Worm (Caenorhabditis elegans): ENCODE data around the gene C49C3.15.

Gene C49C3.15

DNA sequence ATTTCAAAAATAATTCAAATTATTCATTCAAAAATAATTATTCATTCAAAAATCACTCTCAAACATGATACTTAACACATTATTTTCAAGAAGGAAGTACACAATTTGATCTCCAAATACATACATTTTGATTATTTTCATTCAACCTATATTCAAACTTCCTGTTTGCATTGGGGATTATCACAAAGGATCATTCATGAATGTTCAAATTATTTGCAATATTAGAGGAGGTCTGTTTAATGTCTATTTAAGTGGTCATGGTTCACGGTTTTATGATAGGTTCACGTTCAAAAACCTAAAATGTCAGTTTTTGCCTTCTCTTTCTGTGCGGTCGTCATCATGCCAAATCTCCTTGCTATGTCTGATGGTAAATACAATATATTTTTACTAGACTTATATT is 27.1 kb downstream of the C49C3.15 start, which contains the start of gene clec-202:
clec-202 (plus strand) TSS at position 301 of the 400 bp plus-strand sequence.
- TF ChIP-seq elt-2 (tag; optimal IDR thresholded peaks at IDR 0.05): no peak
- TF ChIP-seq ceh-48 (tag; optimal IDR thresholded peaks at IDR 0.05): no peak
- TF ChIP-seq C08G9.2 (tag; optimal IDR thresholded peaks at IDR 0.05): no peak
- no peak for TF ChIP-seq zip-5 (tag; optimal IDR thresholded peaks at IDR 0.05)
- no peak for TF ChIP-seq pag-3 (tag; optimal IDR thresholded peaks at IDR 0.05; ENCODE audit: borderline replicate concordance)
- TF ChIP-seq fax-1 (tag; optimal IDR thresholded peaks at IDR 0.05): no peak

- TF ChIP-seq ceh-45 (GFP tag; IDR thresholded peaks at IDR 0.05): no peak
- TF ChIP-seq fkh-10 (GFP tag; optimal IDR thresholded peaks at IDR 0.05): no peak
These were observed 33.3 kb downstream of the C49C3.15 start, which contains the start of gene zipt-17 for ce11 chrIV:17367294-17367693. TSS of gene zipt-17 (minus strand) at chrIV:17367394.

ce11 chrIV:17368292-17368691 is 34.3 kb downstream of the C49C3.15 start, which contains the start of gene trh-1:
TSS of gene trh-1 (plus strand) at chrIV:17368592.
- TF ChIP-seq zip-5 (tag; optimal IDR thresholded peaks at IDR 0.05): no peak

DNA sequence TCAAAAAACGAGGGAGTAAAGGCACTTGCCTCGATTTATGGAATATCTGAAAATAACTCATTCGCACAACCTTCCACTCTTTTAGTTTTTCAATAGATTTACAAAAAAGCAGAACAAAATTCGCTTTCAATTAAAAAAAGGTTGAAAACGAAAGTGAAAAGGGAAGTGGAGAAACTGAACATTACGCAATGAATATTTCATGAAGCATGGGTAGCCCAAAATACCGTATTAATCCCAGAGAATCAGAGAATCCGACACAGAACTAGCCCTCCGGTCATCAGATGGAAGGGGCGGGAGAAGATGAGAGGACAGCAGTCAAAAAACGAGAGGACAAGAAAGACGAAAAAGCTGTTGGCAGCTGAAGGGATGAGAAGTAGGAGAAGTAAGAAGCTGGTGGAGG is 37.4 kb downstream of the C49C3.15 start, which contains the start of gene C30H6.5:
C30H6.5 (plus strand) TSS at position 301 of the 400 bp plus-strand sequence.
- TF ChIP-seq ceh-24 (tag; optimal IDR thresholded peaks at IDR 0.05): no peak
- no peak for TF ChIP-seq nfya-1 (tag; optimal IDR thresholded peaks at IDR 0.05)
- no peak for TF ChIP-seq pqm-1 (tag; optimal IDR thresholded peaks at IDR 0.05)
- TF ChIP-seq ets-4 (tag; optimal IDR thresholded peaks at IDR 0.05): no peak
- TF ChIP-seq ceh-48 (tag; optimal IDR thresholded peaks at IDR 0.05): no peak
- TF ChIP-seq ceh-18 (tag; optimal IDR thresholded peaks at IDR 0.05): no peak
- TF ChIP-seq tbx-2 (tag; optimal IDR thresholded peaks at IDR 0.05): no peak
- TF ChIP-seq K02D7.2 (tag; optimal IDR thresholded peaks at IDR 0.05): no peak
- TF ChIP-seq fkh-6 (tag; optimal IDR thresholded peaks at IDR 0.05): no peak
- no peak for TF ChIP-seq hlh-30 (tag; optimal IDR thresholded peaks at IDR 0.05; ENCODE audit: insufficient read depth)
- no peak for TF ChIP-seq unc-86 (tag; optimal IDR thresholded peaks at IDR 0.05)
- TF ChIP-seq ceh-31 (tag; optimal IDR thresholded peaks at IDR 0.05): no peak
- TF ChIP-seq dve-1 (tag; optimal IDR thresholded peaks at IDR 0.05): no peak
- no peak for TF ChIP-seq ref-2 (tag; optimal IDR thresholded peaks at IDR 0.05)
- TF ChIP-seq K09A11.1 (tag; optimal IDR thresholded peaks at IDR 0.05; ENCODE audit: insufficient read depth): no peak
- no peak for TF ChIP-seq ceh-22 (tag; optimal IDR thresholded peaks at IDR 0.05)
- no peak for TF ChIP-seq che-1 (tag; optimal IDR thresholded peaks at IDR 0.05)

- TF ChIP-seq mec-3 (tag; optimal IDR thresholded peaks at IDR 0.05; ENCODE audit: borderline replicate concordance) (no peak), unc-3 (GFP tag; conservative IDR thresholded peaks at IDR 0.05) (no peak), unc-3 (tag; optimal IDR thresholded peaks at IDR 0.05) (no peak), ceh-48 (tag; optimal IDR thresholded peaks at IDR 0.05) (no peak), F13H6.1 (tag; optimal IDR thresholded peaks at IDR 0.05) (no peak), fkh-10 (GFP tag; optimal IDR thresholded peaks at IDR 0.05) (no peak), odd-2 (tag; optimal IDR thresholded peaks at IDR 0.05) (no peak), ceh-2 (tag; optimal IDR thresholded peaks at IDR 0.05) (no peak), hlh-6 (tag; optimal IDR thresholded peaks at IDR 0.05) (no peak), hlh-30 (tag; optimal IDR thresholded peaks at IDR 0.05; ENCODE audit: insufficient read depth) (no peak), ttx-3 (tag; optimal IDR thresholded peaks at IDR 0.05) (no peak), npax-4 (tag; optimal IDR thresholded peaks at IDR 0.05) (no peak), ztf-16 (tag; optimal IDR thresholded peaks at IDR 0.05) (no peak), unc-55 (GFP tag; optimal IDR thresholded peaks at IDR 0.05) (no peak), rnt-1 (tag; optimal IDR thresholded peaks at IDR 0.05) (no peak), elt-2 (tag; optimal IDR thresholded peaks at IDR 0.05) (no peak), nfya-1 (tag; optimal IDR thresholded peaks at IDR 0.05) (no peak), tbx-2 (tag; optimal IDR thresholded peaks at IDR 0.05) (no peak)
These were observed 42.1 kb downstream of the C49C3.15 start, which contains the start of gene haf-1 for ce11 chrIV:17376127-17376526. TSS of gene haf-1 (plus strand) at chrIV:17376427.

Data from whole organism, late embryonic.